Fruit fly (Drosophila melanogaster) Kc167 (cell line): ENCODE data around the gene CG4854.

Source experiments
- Myc ChIP-seq: fragments of >200 bp; optimal IDR thresholded peaks from 2 replicates; lab custom pipeline; 2017; ENCODE audit warnings: missing external identifiers
- Sin3A ChIP-seq: fragments of >200 bp; optimal IDR thresholded peaks from 2 replicates; lab custom pipeline; 2018; ENCODE audit warnings: missing external identifiers
- h ChIP-seq: fragments of >200 bp; optimal IDR thresholded peaks from 3 replicates; lab custom pipeline; 2018; ENCODE audit warnings: missing external identifiers
- psq ChIP-seq: fragments of >200 bp; optimal IDR thresholded peaks from 2 replicates; lab custom pipeline; 2017; ENCODE audit warnings: missing external identifiers
- ttk ChIP-seq: sonication (Bioruptor generic); optimal IDR thresholded peaks from 2 replicates; lab custom pipeline; 2017; ENCODE audit warnings: missing external identifiers

DNA sequence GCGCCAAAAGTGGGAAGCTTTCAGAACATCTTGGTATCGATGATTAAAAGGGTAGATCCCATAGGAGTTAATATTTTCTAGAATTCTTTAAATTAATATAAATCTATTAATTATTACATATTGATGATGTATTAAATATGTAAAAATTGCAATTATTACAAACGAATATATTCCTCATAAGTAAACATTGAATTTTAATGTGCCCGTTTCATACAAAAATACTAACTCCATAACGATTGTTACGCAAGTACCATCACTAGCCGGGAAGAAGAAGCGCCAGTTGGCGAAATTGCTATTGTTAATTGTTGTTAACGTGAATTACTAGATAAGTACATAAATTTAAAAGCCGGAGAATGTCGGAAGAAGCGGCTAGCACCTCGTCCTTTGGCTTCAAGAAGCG, 29.6 kb downstream of the CG4854 start, which contains the start of gene mdlc:
- TF ChIP-seq Sin3A (lab: Kevin White, UChicago) = no peak
- TF ChIP-seq ttk (lab: Kevin White, UChicago) = no peak
- TF ChIP-seq psq (lab: Kevin White, UChicago) = no peak
- no peak for TF ChIP-seq h (lab: Kevin White, UChicago)
- TF ChIP-seq Myc (lab: Kevin White, UChicago) = no peak
